Worm (Caenorhabditis elegans): ENCODE data around the gene arcp-1.

Gene arcp-1

ce11 chrIII:3703397-3703796, 55.8 kb downstream of the arcp-1 start, which contains the start of gene C14B1.3:
Gene C14B1.3, plus strand, starts transcription at chrIII:3703564.
- TF ChIP-seq mdl-1 (tag; optimal IDR thresholded peaks at IDR 0.05), result peak in 1 of 2 experiments; percentile 80
- peak; percentile 47 for TF ChIP-seq T20F7.1 (GFP tag; optimal IDR thresholded peaks at IDR 0.05)
- no peak for TF ChIP-seq ceh-82 (tag; optimal IDR thresholded peaks at IDR 0.05)
- no peak for TF ChIP-seq nhr-111 (GFP tag; optimal IDR thresholded peaks at IDR 0.05)
- TF ChIP-seq mxl-2 (GFP tag; conservative IDR thresholded peaks at IDR 0.05), result no peak
- TF ChIP-seq egl-27 (tag; optimal IDR thresholded peaks at IDR 0.05), result no peak
- peak; percentile 93 for TF ChIP-seq hlh-30 (tag; optimal IDR thresholded peaks at IDR 0.05; ENCODE audit: insufficient read depth)
- TF ChIP-seq dpl-1 (GFP tag; optimal IDR thresholded peaks at IDR 0.05), result peak; percentile 43
- TF ChIP-seq hmg-1.1 (GFP tag; IDR thresholded peaks at IDR 0.05), result no peak
- peak; percentile 2 for TF ChIP-seq lin-13 (GFP tag; optimal IDR thresholded peaks at IDR 0.05)
- TF ChIP-seq zag-1 (tag; optimal IDR thresholded peaks at IDR 0.05), result no peak
- peak; percentile 41 for TF ChIP-seq nhr-77 (tag; optimal IDR thresholded peaks at IDR 0.05)
- TF ChIP-seq mep-1 (tag; optimal IDR thresholded peaks at IDR 0.05), result peak; percentile 65
- peak; percentile 23 for TF ChIP-seq pqm-1 (tag; optimal IDR thresholded peaks at IDR 0.05)
- no peak for TF ChIP-seq hif-1 (tag; optimal IDR thresholded peaks at IDR 0.05)
- TF ChIP-seq snpc-4 (tag; optimal IDR thresholded peaks at IDR 0.05), result no peak
- TF ChIP-seq Y5F2A.4 (GFP tag; optimal IDR thresholded peaks at IDR 0.05), result no peak
- no peak for TF ChIP-seq vab-7 (GFP tag; IDR thresholded peaks at IDR 0.05)
- TF ChIP-seq daf-16 (GFP tag; optimal IDR thresholded peaks at IDR 0.05), result no peak
- TF ChIP-seq daf-16 (tag; optimal IDR thresholded peaks at IDR 0.05), result peak; percentile 11
- TF ChIP-seq mes-2 (tag; optimal IDR thresholded peaks at IDR 0.05; ENCODE audit: poor library complexity, severe bottlenecking), result peak; percentile 65
- TF ChIP-seq lsy-2 (tag; optimal IDR thresholded peaks at IDR 0.05), result peak in 1 of 2 experiments; percentile 72
- TF ChIP-seq jun-1 (tag; optimal IDR thresholded peaks at IDR 0.05), result peak; percentile 46
- peak; percentile 3 for TF ChIP-seq ztf-7 (tag; optimal IDR thresholded peaks at IDR 0.05)
- TF ChIP-seq pha-4 (GFP tag; IDR thresholded peaks at IDR 0.05), result no peak
- TF ChIP-seq pha-4 (tag; optimal IDR thresholded peaks at IDR 0.05), result peak; percentile 21
- TF ChIP-seq gei-8 (GFP tag; optimal IDR thresholded peaks at IDR 0.05), result no peak
- TF ChIP-seq hlh-11 (tag; optimal IDR thresholded peaks at IDR 0.05), result peak; percentile 35
- TF ChIP-seq dve-1 (tag; optimal IDR thresholded peaks at IDR 0.05; ENCODE audit: insufficient read depth), result peak; percentile 76
- TF ChIP-seq ceh-32 (tag; optimal IDR thresholded peaks at IDR 0.05; ENCODE audit: poor library complexity), result no peak
- TF ChIP-seq ctbp-1 (GFP tag; IDR thresholded peaks at IDR 0.05), result no peak
- TF ChIP-seq lin-38 (GFP tag; IDR thresholded peaks at IDR 0.05), result peak; percentile 59
- peak; percentile 47 for TF ChIP-seq dmd-6 (GFP tag; IDR thresholded peaks at IDR 0.05)
- peak; percentile 51 for TF ChIP-seq nhr-28 (tag; optimal IDR thresholded peaks at IDR 0.05)
- TF ChIP-seq aha-1 (tag), result peak; percentile 84

- TF ChIP-seq F44E2.7 (GFP tag; IDR thresholded peaks at IDR 0.05) (no peak), zip-11 (GFP tag; IDR thresholded peaks at IDR 0.05) (no peak), lin-39 (tag; optimal IDR thresholded peaks at IDR 0.05) (no peak), ZK546.5 (tag; optimal IDR thresholded peaks at IDR 0.05) (no peak), mxl-3 (GFP tag; optimal IDR thresholded peaks at IDR 0.05) (peak; percentile 99), fkh-10 (GFP tag; optimal IDR thresholded peaks at IDR 0.05) (no peak), nhr-102 (tag; optimal IDR thresholded peaks at IDR 0.05) (peak; percentile 10), aly-2 (tag; optimal IDR thresholded peaks at IDR 0.05) (no peak), lin-29 (GFP tag; IDR thresholded peaks at IDR 0.05) (no peak), sdz-12 (GFP tag; optimal IDR thresholded peaks at IDR 0.05) (no peak), zag-1 (tag; optimal IDR thresholded peaks at IDR 0.05) (no peak), set-16 (GFP tag; IDR thresholded peaks at IDR 0.05) (peak; percentile 4; the same call in 1 of the 2 replicates), ama-1 (optimal IDR thresholded peaks at IDR 0.05) (no peak), snpc-1.2 (GFP tag; IDR thresholded peaks at IDR 0.05) (no peak), lsy-2 (tag; optimal IDR thresholded peaks at IDR 0.05) (peak in 1 of 2 experiments; percentile 71), arid-1 (GFP tag; conservative IDR thresholded peaks at IDR 0.05) (peak; percentile 51; the same call in 1 of the 2 replicates), nhr-48 (tag; optimal IDR thresholded peaks at IDR 0.05) (peak; percentile 54), ceh-20 (GFP tag; IDR thresholded peaks at IDR 0.05) (0 out of 2 replicates have a peak, but pooled peaks have one; percentile 22)
Measured at ce11 chrIII:3701411-3702310, 57.6 kb downstream of the arcp-1 start, which contains the start of the genes pdi-1 and C14B1.2. Gene pdi-1, minus strand, starts transcription at chrIII:3701461. Gene C14B1.2, plus strand, starts transcription at chrIII:3702260.

Measured in whole organism, L4 larva.